Worm (Caenorhabditis elegans) whole organism, late embryonic: Measurements from ENCODE around the gene rpl-23.
A peak's percentile ranks its signal among the peaks of the same experiment; 100 is the strongest.

Experiments
- C08G9.2 ChIP-seq: sonication (generic microtip); optimal IDR thresholded peaks from 2 replicates; lab custom pipeline; 2016; ENCODE audit warnings: mild to moderate bottlenecking, missing genetic modification characterization, moderate library complexity, missing compliant biosample characterization
- C38D4.7 ChIP-seq: fragments of 200-800 bp; sonication (Bioruptor generic); optimal IDR thresholded peaks from 2 replicates; lab custom pipeline; 2018; ENCODE audit warnings: mild to moderate bottlenecking, missing genetic modification characterization, moderate library complexity, missing compliant biosample characterization
- F13H6.1 ChIP-seq: sonication (generic microtip); optimal IDR thresholded peaks from 2 replicates; lab custom pipeline; 2016; ENCODE audit warnings: missing genetic modification characterization, missing compliant biosample characterization
- K09A11.1 ChIP-seq: sonication (generic microtip); optimal IDR thresholded peaks from 2 replicates; lab custom pipeline; 2017; ENCODE audit warnings: antibody characterized with exemption, mild to moderate bottlenecking, missing genetic modification characterization, missing compliant biosample characterization; ENCODE audit not compliant: insufficient read depth
- T23F11.4 ChIP-seq: fragments of 200-800 bp; sonication (Bioruptor generic); optimal IDR thresholded peaks from 2 replicates; lab custom pipeline; 2018; ENCODE audit warnings: mild to moderate bottlenecking, missing genetic modification characterization, missing compliant biosample characterization
- ahr-1 ChIP-seq: sonication (generic microtip); optimal IDR thresholded peaks from 2 replicates; lab custom pipeline; 2016; ENCODE audit warnings: missing genetic modification characterization, missing compliant biosample characterization
- ama-1 ChIP-seq: fragments of 150-350 bp; optimal IDR thresholded peaks from 2 replicates; lab custom pipeline; 2014
- ceh-14 ChIP-seq: sonication (generic microtip); optimal IDR thresholded peaks from 2 replicates; lab custom pipeline; 2016; ENCODE audit warnings: missing genotype, missing genetic modification characterization, missing compliant biosample characterization
- ceh-18 ChIP-seq: sonication (generic microtip); optimal IDR thresholded peaks from 2 replicates; lab custom pipeline; 2016; ENCODE audit warnings: missing genetic modification characterization, missing compliant biosample characterization
- ceh-19 ChIP-seq: fragments of 200-800 bp; sonication (Bioruptor generic); optimal IDR thresholded peaks from 2 replicates; lab custom pipeline; 2018; ENCODE audit warnings: mild to moderate bottlenecking, missing genetic modification characterization, missing compliant biosample characterization
- ceh-2 ChIP-seq: sonication (generic microtip); optimal IDR thresholded peaks from 2 replicates; lab custom pipeline; 2016; ENCODE audit warnings: missing genotype, missing genetic modification characterization, missing compliant biosample characterization
- ceh-24 ChIP-seq: sonication (generic microtip); optimal IDR thresholded peaks from 2 replicates; lab custom pipeline; 2016; ENCODE audit warnings: mild to moderate bottlenecking, missing genetic modification characterization, missing compliant biosample characterization
- ceh-30 ChIP-seq: fragments of 150-350 bp; optimal IDR thresholded peaks from 2 replicates; lab custom pipeline; 2014; ENCODE audit warnings: missing biosample characterization, missing genetic modification characterization
- ceh-31 ChIP-seq: sonication (generic microtip); optimal IDR thresholded peaks from 2 replicates; lab custom pipeline; 2016; ENCODE audit warnings: missing genetic modification characterization, missing compliant biosample characterization
- ceh-34 ChIP-seq: sonication (generic microtip); optimal IDR thresholded peaks from 2 replicates; lab custom pipeline; 2016; ENCODE audit warnings: mild to moderate bottlenecking, missing genetic modification characterization, missing compliant biosample characterization
- ceh-45 ChIP-seq: fragments of 200-800 bp; sonication (Bioruptor generic); IDR thresholded peaks from 2 replicates; pipeline ENCODE4 v1.3.6; 2022; ENCODE audit warnings: missing genetic modification reagents, missing genetic modification characterization, missing compliant biosample characterization
- dve-1 ChIP-seq: sonication (generic microtip); optimal IDR thresholded peaks from 2 replicates; lab custom pipeline; 2017; ENCODE audit warnings: antibody characterized with exemption, mild to moderate bottlenecking, missing genetic modification characterization, missing compliant biosample characterization
- elt-2 ChIP-seq: sonication (generic microtip); optimal IDR thresholded peaks from 2 replicates; lab custom pipeline; 2016; ENCODE audit warnings: missing genetic modification reagents, missing genetic modification characterization, missing compliant biosample characterization
- elt-4 ChIP-seq: sonication (generic microtip); optimal IDR thresholded peaks from 2 replicates; lab custom pipeline; 2016; ENCODE audit warnings: missing genetic modification characterization, missing compliant biosample characterization
- ets-4 ChIP-seq: sonication (generic microtip); optimal IDR thresholded peaks from 2 replicates; lab custom pipeline; 2016; ENCODE audit warnings: missing genetic modification characterization, missing compliant biosample characterization
- eyg-1 ChIP-seq: sonication (generic microtip); optimal IDR thresholded peaks from 2 replicates; lab custom pipeline; 2016; ENCODE audit warnings: missing genotype, missing genetic modification characterization, missing compliant biosample characterization
- fax-1 ChIP-seq: sonication (generic microtip); optimal IDR thresholded peaks from 2 replicates; lab custom pipeline; 2016; ENCODE audit warnings: missing genotype, missing genetic modification characterization, missing compliant biosample characterization
- fkh-10 ChIP-seq: fragments of 150-350 bp; optimal IDR thresholded peaks from 2 replicates; lab custom pipeline; 2014; ENCODE audit warnings: missing biosample characterization, missing genetic modification reagents, missing genetic modification characterization
- hlh-13 ChIP-seq: fragments of 200-800 bp; sonication (Bioruptor generic); optimal IDR thresholded peaks from 2 replicates; lab custom pipeline; 2018; ENCODE audit warnings: mild to moderate bottlenecking, missing genetic modification characterization, missing compliant biosample characterization
- hlh-6 ChIP-seq: sonication (generic microtip); optimal IDR thresholded peaks from 2 replicates; lab custom pipeline; 2016; ENCODE audit warnings: missing genotype, missing genetic modification characterization, missing compliant biosample characterization
- lim-6 ChIP-seq: sonication (generic microtip); optimal IDR thresholded peaks from 2 replicates; lab custom pipeline; 2016; ENCODE audit warnings: missing genetic modification characterization, missing compliant biosample characterization
- nhr-232 ChIP-seq: sonication (generic microtip); optimal IDR thresholded peaks from 2 replicates; lab custom pipeline; 2016; ENCODE audit warnings: missing genetic modification characterization, missing compliant biosample characterization
- pax-1 ChIP-seq: fragments of 150-350 bp; optimal IDR thresholded peaks from 2 replicates; lab custom pipeline; 2014; ENCODE audit warnings: missing biosample characterization, missing genetic modification characterization
- pha-4 ChIP-seq: fragments of 150-350 bp; optimal IDR thresholded peaks from 2 replicates; lab custom pipeline; 2018; ENCODE audit warnings: missing biosample characterization, missing genetic modification reagents, missing genetic modification characterization
- rnt-1 ChIP-seq: sonication (generic microtip); optimal IDR thresholded peaks from 2 replicates; lab custom pipeline; 2016; ENCODE audit warnings: missing genetic modification characterization, missing compliant biosample characterization
- sox-2 ChIP-seq: fragments of 200-800 bp; sonication (Bioruptor generic); IDR thresholded peaks from 2 replicates; pipeline ENCODE4 v1.3.6; 2022; ENCODE audit warnings: missing genetic modification reagents, missing genetic modification characterization, missing compliant biosample characterization
- tbx-7 ChIP-seq: sonication (generic microtip); optimal IDR thresholded peaks from 2 replicates; lab custom pipeline; 2016; ENCODE audit warnings: missing genotype, missing genetic modification characterization, missing compliant biosample characterization
- unc-42 ChIP-seq: sonication (generic microtip); optimal IDR thresholded peaks from 2 replicates; lab custom pipeline; 2016; ENCODE audit warnings: missing genotype, missing genetic modification characterization, missing compliant biosample characterization

Gene rpl-23

DNA sequence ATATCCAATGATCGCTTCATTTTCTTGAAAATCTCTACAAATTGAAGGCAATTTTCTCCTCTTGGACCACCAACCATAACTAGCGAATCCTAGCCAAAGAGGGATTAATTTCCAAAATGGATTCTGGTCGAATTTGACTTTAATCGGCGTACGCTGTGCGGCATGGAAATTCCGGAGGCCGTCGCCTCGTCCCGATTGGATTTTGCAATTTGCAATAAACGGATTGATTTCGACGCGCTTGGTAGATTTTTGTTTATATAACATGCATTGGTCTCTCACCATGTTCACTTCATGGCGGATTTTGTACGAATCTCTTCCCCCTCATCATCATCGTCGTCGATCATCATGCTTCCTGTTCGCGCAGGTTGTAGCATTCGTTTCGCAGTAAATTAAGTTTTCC lies 40.2 kb downstream of the rpl-23 start:
- TF ChIP-seq unc-42 (tag; lab: Kevin White, UChicago) (peak; percentile 52), ceh-24 (tag; lab: Kevin White, UChicago) (no peak), ceh-31 (tag; lab: Kevin White, UChicago) (peak; percentile 7), lim-6 (tag; lab: Kevin White, UChicago) (no peak), ceh-18 (no peak)

DNA sequence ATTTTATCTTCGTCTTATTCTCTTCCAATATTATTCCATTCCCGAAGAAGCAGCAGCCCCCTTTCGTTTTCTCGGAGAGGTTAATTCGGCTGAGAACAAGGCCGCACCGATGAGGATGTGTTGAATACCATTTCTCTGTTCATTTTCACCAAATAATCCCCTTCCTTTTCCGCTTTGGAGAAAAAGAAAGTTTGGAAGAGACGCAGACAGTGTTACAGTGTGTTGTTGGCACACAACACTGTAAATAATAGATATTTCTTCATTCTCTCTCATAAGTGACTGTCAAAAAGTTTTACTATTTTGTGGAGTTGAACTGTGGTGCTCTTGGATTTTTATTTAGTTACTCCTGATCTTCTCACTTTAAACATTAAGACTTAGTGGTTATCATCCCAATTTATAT lies 40.6 kb downstream of the rpl-23 start:
- TF ChIP-seq ahr-1, result no peak
- TF ChIP-seq ets-4 (tag; lab: Kevin White, UChicago), result peak; percentile 23
- TF ChIP-seq, all 69 proteins: peak for 1

DNA sequence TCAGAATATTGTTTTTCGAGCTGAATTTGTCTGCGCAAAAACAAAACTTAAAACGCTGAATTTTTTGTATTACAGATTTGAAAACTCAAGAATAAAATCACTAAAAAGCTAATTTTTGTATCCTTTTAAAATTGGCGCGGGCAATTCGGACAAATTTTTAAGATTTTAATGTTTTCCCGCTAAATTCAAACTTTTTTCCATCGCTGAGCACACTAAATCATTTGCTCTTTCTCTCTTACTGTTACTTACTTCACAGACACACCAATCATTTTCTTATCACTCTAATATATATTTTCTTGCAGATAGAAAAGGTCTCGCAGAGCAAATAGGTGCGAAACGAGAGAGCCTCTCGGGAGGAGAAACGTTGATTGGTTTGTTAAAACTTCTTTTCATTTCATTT lies 42.0 kb downstream of the rpl-23 start, which contains the start of gene par-3:
TSS of gene par-3 (plus strand) at position 301 of the 400 bp plus-strand sequence.
- no peak for TF ChIP-seq ama-1 (lab: Kevin White, UChicago)
- TF ChIP-seq ceh-2, result no peak
- TF ChIP-seq rnt-1 (tag; lab: Kevin White, UChicago), result no peak
- no peak for TF ChIP-seq K09A11.1 (tag; lab: Kevin White, UChicago)

DNA sequence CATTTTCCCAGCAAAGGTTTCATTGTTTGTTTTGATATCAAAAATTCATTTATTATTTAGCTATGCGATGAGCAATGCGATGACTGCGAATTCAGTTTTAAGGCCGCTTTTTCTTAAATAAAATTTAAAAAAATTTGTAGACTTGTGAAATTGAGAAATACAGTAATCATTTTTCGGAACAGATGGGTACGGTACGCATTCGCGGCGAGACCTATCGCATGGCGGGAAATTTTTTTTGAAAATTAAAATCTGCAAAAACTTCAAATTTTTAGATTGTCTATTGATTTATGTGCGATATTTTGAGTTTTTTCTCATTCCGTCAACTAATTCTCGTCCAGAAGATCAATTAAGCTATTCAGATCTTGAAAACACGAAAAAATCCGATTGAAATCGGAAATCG lies 42.4 kb downstream of the rpl-23 start:
- TF ChIP-seq tbx-7, result no peak
- TF ChIP-seq hlh-13 (GFP tag; lab: Kevin White, UChicago), result no peak
- TF ChIP-seq C08G9.2 (tag; lab: Kevin White, UChicago), result no peak
- TF ChIP-seq elt-4 (tag; lab: Kevin White, UChicago), result no peak
- no peak for TF ChIP-seq ceh-31 (tag; lab: Kevin White, UChicago)
- TF ChIP-seq F13H6.1 (tag; lab: Kevin White, UChicago), result no peak
- no peak for TF ChIP-seq hlh-6 (tag; lab: Kevin White, UChicago)
- no peak for TF ChIP-seq eyg-1 (tag; lab: Kevin White, UChicago)
- TF ChIP-seq ceh-45 (GFP tag; lab: Robert Waterston, UW), result no peak
- TF ChIP-seq ceh-14, result no peak
- no peak for TF ChIP-seq T23F11.4 (GFP tag; lab: Kevin White, UChicago)
- TF ChIP-seq pha-4, result no peak

DNA sequence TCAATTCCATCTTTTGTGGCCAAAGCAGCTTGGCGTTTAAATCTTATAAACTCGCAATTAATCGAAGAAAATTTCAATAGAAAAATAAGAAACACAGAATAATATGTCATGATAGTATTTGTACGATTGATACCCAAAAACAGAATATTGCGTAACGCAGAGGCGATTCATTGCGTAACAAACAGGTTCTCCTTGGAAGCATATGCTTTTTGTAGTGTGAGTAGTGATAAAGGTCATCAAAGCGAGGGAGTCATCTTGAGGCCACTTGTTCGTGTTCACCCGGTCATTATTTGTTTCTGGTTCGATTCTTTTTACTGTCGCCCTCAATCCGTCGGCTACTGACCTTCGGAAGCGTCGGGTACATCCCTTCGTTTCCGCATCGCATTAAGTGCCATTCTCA lies 45.0 kb downstream of the rpl-23 start, which contains the start of gene F54E7.6:
TSS of gene F54E7.6 (minus strand) at position 110 of the 400 bp plus-strand sequence.
- TF ChIP-seq elt-2 (tag; lab: Kevin White, UChicago), result peak; percentile 37
- TF ChIP-seq nhr-232 (tag; lab: Kevin White, UChicago), result no peak

DNA sequence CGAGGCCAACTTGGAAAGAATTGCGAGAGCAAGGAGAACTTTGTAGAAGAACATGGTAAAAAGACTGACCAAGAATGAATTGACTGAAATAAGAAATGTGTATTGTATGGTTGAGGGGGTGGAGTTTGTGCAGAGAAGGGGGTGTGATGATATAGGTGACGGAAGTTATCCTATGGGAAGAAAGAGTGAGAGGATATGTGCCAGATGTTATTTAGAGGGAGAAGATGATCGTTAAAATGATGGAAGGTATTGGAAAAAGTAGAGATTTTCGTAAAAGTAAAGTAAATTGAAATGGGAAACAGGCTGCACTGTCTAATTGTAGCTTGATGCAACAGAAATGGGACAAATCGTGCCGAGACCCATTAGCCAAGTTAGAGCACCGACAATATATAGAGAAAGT lies 49.0 kb downstream of the rpl-23 start, which contains the start of gene sdz-21:
TSS of gene sdz-21 (minus strand) at position 101 of the 400 bp plus-strand sequence.
- no peak for TF ChIP-seq C38D4.7 (GFP tag; lab: Kevin White, UChicago)
- TF ChIP-seq ceh-30 (tag; lab: Kevin White, UChicago), result no peak
- TF ChIP-seq sox-2 (GFP tag; lab: Robert Waterston, UW), result no peak
- TF ChIP-seq ceh-19 (GFP tag; lab: Kevin White, UChicago), result no peak
- TF ChIP-seq pax-1 (tag; lab: Kevin White, UChicago), result no peak
- no peak for TF ChIP-seq ceh-34
- no peak for TF ChIP-seq dve-1 (tag; lab: Kevin White, UChicago)
- no peak for TF ChIP-seq fkh-10 (GFP tag; lab: Kevin White, UChicago)
- TF ChIP-seq fax-1 (tag; lab: Kevin White, UChicago), result no peak
